Fruit fly (Drosophila melanogaster): ENCODE results near the gene CG5177.
A peak's percentile ranks its signal among the peaks of the same experiment; 100 is the strongest.

Gene CG5177

DNA sequence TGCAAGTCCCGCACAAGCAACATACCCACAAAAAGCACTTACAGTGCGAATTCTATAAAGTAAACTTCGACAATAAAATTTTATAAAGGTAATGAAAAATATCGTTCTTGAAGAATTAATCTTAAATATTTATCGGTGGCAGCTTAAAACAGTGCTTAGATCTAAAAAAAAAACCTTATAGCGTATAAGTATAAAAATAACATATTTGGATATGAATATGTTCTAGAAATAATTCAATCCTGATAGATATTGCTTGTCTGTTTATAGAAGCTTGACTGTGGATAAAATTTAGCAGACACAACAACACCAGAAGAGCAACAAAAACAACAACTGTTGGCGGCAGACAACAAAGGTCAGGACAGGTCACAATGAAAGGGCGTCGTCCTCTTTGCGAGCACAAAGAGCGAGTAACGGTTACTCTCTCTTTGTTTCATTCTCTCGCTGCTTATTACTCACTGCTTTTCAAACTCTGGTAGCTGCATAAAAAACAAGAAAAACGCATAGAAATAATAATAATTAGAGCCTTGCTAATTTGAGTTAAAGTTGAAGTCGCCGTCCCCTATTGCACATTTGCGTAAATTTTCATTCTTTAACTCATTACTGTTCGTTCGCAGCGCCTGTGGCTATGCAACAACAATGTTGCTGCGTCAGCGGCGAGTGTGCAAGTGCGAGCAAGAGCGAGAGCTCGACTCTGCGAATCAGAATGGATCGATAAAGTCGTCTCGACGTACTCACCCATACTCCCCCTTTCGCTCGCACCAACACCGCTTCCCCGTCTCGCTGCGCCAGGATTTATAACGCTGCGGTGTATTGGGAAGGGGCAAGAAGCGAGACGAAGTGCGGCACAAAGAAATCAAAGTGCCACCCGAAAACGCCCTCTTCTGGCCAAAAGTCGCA lies 14.6 kb downstream of the CG5177 start (continued):
- TF ChIP-seq Meics (GFP tag; optimal IDR thresholded peaks at IDR 0.05) (peak; percentile 50), CG2712 (tag; optimal IDR thresholded peaks at IDR 0.05) (peak; percentile 13), CG10267 (tag; optimal IDR thresholded peaks at IDR 0.05) (peak; percentile 0), CG8290 (GFP tag; optimal IDR thresholded peaks at IDR 0.05) (peak; percentile 96), CG8290 (tag; optimal IDR thresholded peaks at IDR 0.05) (peak; percentile 41 to 69), CG9215 (GFP tag; IDR thresholded peaks at IDR 0.05) (peak; percentile 32; the same call in 1 of the 2 replicates), CG14710 (tag; optimal IDR thresholded peaks at IDR 0.05) (no peak), fru (optimal IDR thresholded peaks at IDR 0.05) (peak; percentile 40), CG17328 (GFP tag; IDR thresholded peaks at IDR 0.05) (0 out of 2 replicates have a peak, but pooled peaks have one; percentile 4), CG12391 (tag; optimal IDR thresholded peaks at IDR 0.05) (peak; percentile 17), pum (GFP tag; optimal IDR thresholded peaks at IDR 0.05) (no peak), CG11504 (tag; optimal IDR thresholded peaks at IDR 0.05) (peak; percentile 48), onecut (GFP tag; IDR thresholded peaks at IDR 0.05) (peak; percentile 99), CG17385 (GFP tag; optimal IDR thresholded peaks at IDR 0.05) (peak; percentile 32), CG6791 (GFP tag; IDR thresholded peaks at IDR 0.05; ENCODE audit: partially characterized antibody) (peak; percentile 70; the same call in 2 of the 3 replicates), Dip3 (GFP tag; optimal IDR thresholded peaks at IDR 0.05) (peak; percentile 7), CG7839 (tag; optimal IDR thresholded peaks at IDR 0.05) (peak; percentile 38), peb (GFP tag; IDR thresholded peaks at IDR 0.05) (no peak), cwo (GFP tag; optimal IDR thresholded peaks at IDR 0.05) (peak; percentile 21), PHDP (tag; optimal IDR thresholded peaks at IDR 0.05) (peak; percentile 36), CG2678 (tag; optimal IDR thresholded peaks at IDR 0.05) (peak; percentile 56), CG7372 (GFP tag; IDR thresholded peaks at IDR 0.05) (no peak), esg (GFP tag; conservative IDR thresholded peaks at IDR 0.05) (0 out of 2 replicates have a peak, but pooled peaks have one; percentile 10), Dek (tag; optimal IDR thresholded peaks at IDR 0.05) (peak; percentile 13), H15 (GFP tag; IDR thresholded peaks at IDR 0.05) (0 out of 3 replicates have a peak, but pooled peaks have one; percentile 10), CG2199 (GFP tag; IDR thresholded peaks at IDR 0.05) (0 out of 3 replicates have a peak, but pooled peaks have one; percentile 26), CG30403 (GFP tag; optimal IDR thresholded peaks at IDR 0.05) (peak; percentile 22), Ssrp (tag; optimal IDR thresholded peaks at IDR 0.05) (peak; percentile 17), Fer3 (tag; optimal IDR thresholded peaks at IDR 0.05) (peak; percentile 32), Hr78 (GFP tag; optimal IDR thresholded peaks at IDR 0.05) (peak in 1 of 2 experiments; percentile 19), zen2 (GFP tag; IDR thresholded peaks at IDR 0.05; ENCODE audit: partially characterized antibody) (0 out of 3 replicates have a peak, but pooled peaks have one; percentile 35), CG9932 (GFP tag; IDR thresholded peaks at IDR 0.05) (peak; percentile 28), Trl (optimal IDR thresholded peaks at IDR 0.05) (peak; percentile 29 to 40), Trl (GFP tag; optimal IDR thresholded peaks at IDR 0.05) (no peak), CG43689 (GFP tag; IDR thresholded peaks at IDR 0.05) (no peak), CG13424 (tag; optimal IDR thresholded peaks at IDR 0.05) (peak; percentile 48), HLH3B (GFP tag; IDR thresholded peaks at IDR 0.05) (0 out of 2 replicates have a peak, but pooled peaks have one; percentile 9), CG8281 (tag; optimal IDR thresholded peaks at IDR 0.05) (no peak), lilli (GFP tag; optimal IDR thresholded peaks at IDR 0.05) (peak; percentile 18), CG15269 (tag; optimal IDR thresholded peaks at IDR 0.05) (peak; percentile 48), slbo (GFP tag; IDR thresholded peaks at IDR 0.05) (0 out of 2 replicates have a peak, but pooled peaks have one; percentile 35), Nf-YB (GFP tag; optimal IDR thresholded peaks at IDR 0.05) (peak; percentile 53), Med (GFP tag) (peak; percentile 81), grau (tag; optimal IDR thresholded peaks at IDR 0.05) (peak; percentile 82)

Measured in whole organism, embryonic.